Worm (Caenorhabditis elegans): Measurements from ENCODE around the gene dhs-22.

Gene dhs-22

ce11 chrV:14409905-14410304, 11.3 kb downstream of the dhs-22 start:
- no peak for TF ChIP-seq snpc-1.2 (GFP tag; IDR thresholded peaks at IDR 0.05)
- no peak for TF ChIP-seq daf-16 (GFP tag; optimal IDR thresholded peaks at IDR 0.05)
- peak; percentile 86 for TF ChIP-seq daf-16 (tag; optimal IDR thresholded peaks at IDR 0.05)
- peak; percentile 21 for TF ChIP-seq ztf-7 (tag; optimal IDR thresholded peaks at IDR 0.05)
- peak; percentile 39 for TF ChIP-seq zip-2 (tag; optimal IDR thresholded peaks at IDR 0.05)

- no peak for TF ChIP-seq ceh-44 (GFP tag; IDR thresholded peaks at IDR 0.05)
- no peak for TF ChIP-seq madf-5 (GFP tag; IDR thresholded peaks at IDR 0.05)
- no peak for TF ChIP-seq hlh-11 (tag; optimal IDR thresholded peaks at IDR 0.05)
- no peak for TF ChIP-seq lin-13 (GFP tag; optimal IDR thresholded peaks at IDR 0.05)
- no peak for TF ChIP-seq snpc-1.2 (GFP tag; IDR thresholded peaks at IDR 0.05)
- no peak for TF ChIP-seq ama-1 (optimal IDR thresholded peaks at IDR 0.05)
- TF ChIP-seq fkh-10 (GFP tag; optimal IDR thresholded peaks at IDR 0.05): no peak
- TF ChIP-seq Y5F2A.4 (GFP tag; optimal IDR thresholded peaks at IDR 0.05): no peak
- no peak for TF ChIP-seq mes-2 (tag; optimal IDR thresholded peaks at IDR 0.05; ENCODE audit: poor library complexity, severe bottlenecking)
- TF ChIP-seq hif-1 (tag; optimal IDR thresholded peaks at IDR 0.05): no peak
- TF ChIP-seq zag-1 (tag; optimal IDR thresholded peaks at IDR 0.05): no peak
- TF ChIP-seq daf-19 (GFP tag; conservative IDR thresholded peaks at IDR 0.05): no peak
- no peak for TF ChIP-seq lin-15B (tag; optimal IDR thresholded peaks at IDR 0.05)
- TF ChIP-seq lin-1 (GFP tag; IDR thresholded peaks at IDR 0.05): no peak
- no peak for TF ChIP-seq nhr-42 (GFP tag; IDR thresholded peaks at IDR 0.05)
These were observed 12.5 kb downstream of the dhs-22 start, which contains the start of gene gnrr-2 for ce11 chrV:14408774-14409173. gnrr-2 (plus strand) TSS chrV:14409074.

ce11 chrV:14405647-14406046, 15.6 kb downstream of the dhs-22 start:
- TF ChIP-seq dmd-9 (GFP tag; IDR thresholded peaks at IDR 0.05) (no peak), unc-39 (tag; optimal IDR thresholded peaks at IDR 0.05) (no peak), zfp-3 (GFP tag; conservative IDR thresholded peaks at IDR 0.05) (no peak), tag-97 (GFP tag; IDR thresholded peaks at IDR 0.05) (no peak), jun-1 (tag; optimal IDR thresholded peaks at IDR 0.05) (no peak), zfp-2 (tag; optimal IDR thresholded peaks at IDR 0.05) (no peak), mep-1 (tag; optimal IDR thresholded peaks at IDR 0.05) (no peak), hif-1 (tag; optimal IDR thresholded peaks at IDR 0.05) (no peak), Y48G9A.11 (GFP tag; IDR thresholded peaks at IDR 0.05) (no peak), lim-7 (GFP tag; IDR thresholded peaks at IDR 0.05) (no peak), nhr-76 (tag; optimal IDR thresholded peaks at IDR 0.05) (no peak)

- TF ChIP-seq pqm-1 (tag; optimal IDR thresholded peaks at IDR 0.05) (no peak), unc-39 (tag; optimal IDR thresholded peaks at IDR 0.05) (no peak), ceh-82 (tag; optimal IDR thresholded peaks at IDR 0.05) (no peak), egl-43 (GFP tag; IDR thresholded peaks at IDR 0.05) (no peak), aly-2 (tag; optimal IDR thresholded peaks at IDR 0.05) (no peak), F49E8.2 (tag; optimal IDR thresholded peaks at IDR 0.05; ENCODE audit: borderline replicate concordance) (no peak), dmd-9 (GFP tag; IDR thresholded peaks at IDR 0.05) (no peak), lim-7 (GFP tag; IDR thresholded peaks at IDR 0.05) (no peak), T20F7.1 (GFP tag; optimal IDR thresholded peaks at IDR 0.05) (no peak), madf-9 (GFP tag; conservative IDR thresholded peaks at IDR 0.05) (no peak), lin-15B (tag; optimal IDR thresholded peaks at IDR 0.05) (no peak), zfp-2 (tag; optimal IDR thresholded peaks at IDR 0.05) (no peak), rbr-2 (tag; optimal IDR thresholded peaks at IDR 0.05) (no peak), ztf-11 (tag; optimal IDR thresholded peaks at IDR 0.05) (no peak), nhr-10 (tag; optimal IDR thresholded peaks at IDR 0.05) (no peak), nhr-102 (tag; optimal IDR thresholded peaks at IDR 0.05) (no peak), F37D6.2 (tag; optimal IDR thresholded peaks at IDR 0.05) (no peak), lir-3 (tag; optimal IDR thresholded peaks at IDR 0.05) (no peak), ceh-44 (GFP tag; IDR thresholded peaks at IDR 0.05) (no peak)
These were observed 25.0 kb downstream of the dhs-22 start for ce11 chrV:14396123-14396669.

Data from whole organism, L4 larva.